Worm (Caenorhabditis elegans): ENCODE measurements around the gene C35A5.8.

ce11 chrV:10564830-10565365, 39.2 kb upstream of the C35A5.8 start, which contains the start of gene cat-4:
- no peak for TF ChIP-seq tab-1 (GFP tag; IDR thresholded peaks at IDR 0.05)
- no peak for TF ChIP-seq flt-1 (GFP tag; IDR thresholded peaks at IDR 0.05)
- TF ChIP-seq ref-1 (GFP tag; conservative IDR thresholded peaks at IDR 0.05): no peak
- TF ChIP-seq cog-1 (tag; optimal IDR thresholded peaks at IDR 0.05): no peak

Data from whole organism, midembryonic.